Worm (Caenorhabditis elegans): ENCODE data around the gene nhr-163.

nhr-163 gene

ce11 chrV:6985943-6986342, at the start of gene nhr-163:
nhr-163 (minus strand) TSS chrV:6986043.
- no peak for TF ChIP-seq pha-4 (GFP tag; IDR thresholded peaks at IDR 0.05)
- TF ChIP-seq pha-4 (tag; optimal IDR thresholded peaks at IDR 0.05) = no peak
- no peak for TF ChIP-seq daf-16 (GFP tag; optimal IDR thresholded peaks at IDR 0.05)
- TF ChIP-seq daf-16 (tag; optimal IDR thresholded peaks at IDR 0.05) = no peak
- TF ChIP-seq aly-2 (tag; optimal IDR thresholded peaks at IDR 0.05) = no peak
- TF ChIP-seq daf-8 (GFP tag; IDR thresholded peaks at IDR 0.05) = no peak
- TF ChIP-seq skn-1 (tag; optimal IDR thresholded peaks at IDR 0.05) = no peak
- no peak for TF ChIP-seq unc-62 (GFP tag; optimal IDR thresholded peaks at IDR 0.05 in 1 of 2)
- no peak for TF ChIP-seq unc-62 (tag; optimal IDR thresholded peaks at IDR 0.05)

ce11 chrV:7027055-7027454, 41.2 kb upstream of the nhr-163 start, which contains the start of gene F20A1.6:
F20A1.6 (minus strand) TSS chrV:7027155.
- no peak for TF ChIP-seq zip-11 (GFP tag; IDR thresholded peaks at IDR 0.05)
- TF ChIP-seq mxl-2 (GFP tag; conservative IDR thresholded peaks at IDR 0.05) = no peak
- no peak for TF ChIP-seq ztf-11 (tag; optimal IDR thresholded peaks at IDR 0.05)
- TF ChIP-seq mes-2 (tag; optimal IDR thresholded peaks at IDR 0.05; ENCODE audit: poor library complexity, severe bottlenecking) = no peak
- TF ChIP-seq unc-62 (GFP tag; optimal IDR thresholded peaks at IDR 0.05 in 1 of 2) = no peak
- no peak for TF ChIP-seq unc-62 (tag; optimal IDR thresholded peaks at IDR 0.05)
- no peak for TF ChIP-seq ceh-44 (GFP tag; IDR thresholded peaks at IDR 0.05)
- no peak for TF ChIP-seq vab-7 (GFP tag; IDR thresholded peaks at IDR 0.05)
- no peak for TF ChIP-seq fkh-10 (GFP tag; optimal IDR thresholded peaks at IDR 0.05)
- no peak for TF ChIP-seq ZK546.5 (tag; optimal IDR thresholded peaks at IDR 0.05)

- no peak for TF ChIP-seq duxl-1 (tag; optimal IDR thresholded peaks at IDR 0.05; ENCODE audit: poor library complexity)
- no peak for TF ChIP-seq T26A8.4 (GFP tag; IDR thresholded peaks at IDR 0.05)
- TF ChIP-seq snpc-1.2 (GFP tag; IDR thresholded peaks at IDR 0.05) = no peak
- TF ChIP-seq ZK337.2 (GFP tag; IDR thresholded peaks at IDR 0.05) = no peak
- no peak for TF ChIP-seq saeg-2 (GFP tag; IDR thresholded peaks at IDR 0.05)
- no peak for TF ChIP-seq F44E2.7 (GFP tag; IDR thresholded peaks at IDR 0.05)
- no peak for TF ChIP-seq F37D6.2 (tag; optimal IDR thresholded peaks at IDR 0.05)
- TF ChIP-seq rbr-2 (tag; optimal IDR thresholded peaks at IDR 0.05) = no peak
- no peak for TF ChIP-seq T20F7.1 (GFP tag; optimal IDR thresholded peaks at IDR 0.05)
- no peak for TF ChIP-seq nhr-76 (tag; optimal IDR thresholded peaks at IDR 0.05)
- TF ChIP-seq nhr-6 (tag; optimal IDR thresholded peaks at IDR 0.05) = no peak
- TF ChIP-seq daf-12 (tag; optimal IDR thresholded peaks at IDR 0.05) = no peak
- no peak for TF ChIP-seq nhr-111 (GFP tag; optimal IDR thresholded peaks at IDR 0.05)
- TF ChIP-seq D1046.2 (GFP tag; IDR thresholded peaks at IDR 0.05) = no peak
- no peak for TF ChIP-seq ama-1 (optimal IDR thresholded peaks at IDR 0.05)
- no peak for TF ChIP-seq ztf-7 (tag; optimal IDR thresholded peaks at IDR 0.05)
Observed at ce11 chrV:7022981-7023380, 37.1 kb upstream of the nhr-163 start.

ce11 chrV:7021772-7022171, 35.9 kb upstream of the nhr-163 start, which contains the start of gene F20A1.4:
F20A1.4 (minus strand) TSS chrV:7021872.
- TF ChIP-seq pha-4 (GFP tag; IDR thresholded peaks at IDR 0.05) (no peak), pha-4 (tag; optimal IDR thresholded peaks at IDR 0.05) (no peak), unc-62 (GFP tag; optimal IDR thresholded peaks at IDR 0.05 in 1 of 2) (no peak), unc-62 (tag; optimal IDR thresholded peaks at IDR 0.05) (no peak), unc-39 (tag; optimal IDR thresholded peaks at IDR 0.05) (no peak), F44E2.7 (GFP tag; IDR thresholded peaks at IDR 0.05) (no peak), D1046.2 (GFP tag; IDR thresholded peaks at IDR 0.05) (no peak), T20F7.1 (GFP tag; optimal IDR thresholded peaks at IDR 0.05) (no peak), madf-9 (GFP tag; conservative IDR thresholded peaks at IDR 0.05) (no peak), jun-1 (tag; optimal IDR thresholded peaks at IDR 0.05) (no peak), pqm-1 (tag; optimal IDR thresholded peaks at IDR 0.05) (no peak)
